Fruit fly (Drosophila melanogaster) whole organism, pupa: ENCODE results near the gene Dph4.

ENCODE experiments used
- CG10348 ChIP-seq: fragments of 200-800 bp; sonication (Bioruptor generic); IDR thresholded peaks from 2 replicates; pipeline ENCODE4 v1.3.6; 2022; ENCODE audit warnings: missing biosample characterization, missing genetic modification characterization
- CG12605 ChIP-seq: fragments of 200-800 bp; sonication (Bioruptor generic); IDR thresholded peaks from 2 replicates; pipeline ENCODE4 v1.3.6; 2022; ENCODE audit warnings: missing biosample characterization, missing genetic modification characterization
- CG13204 ChIP-seq: fragments of 200-800 bp; sonication (Bioruptor generic); optimal IDR thresholded peaks from 2 replicates; lab custom pipeline; 2018; ENCODE audit warnings: missing biosample characterization, mild to moderate bottlenecking, missing genetic modification characterization, moderate library complexity
- CG14655 ChIP-seq: fragments of 200-800 bp; sonication (Bioruptor generic); optimal IDR thresholded peaks from 3 replicates; lab custom pipeline; 2017; ENCODE audit warnings: mild to moderate bottlenecking, missing biosample characterization, missing genetic modification reagents, missing genetic modification characterization
- CG15710 ChIP-seq: fragments of 200-800 bp; sonication (Bioruptor generic); optimal IDR thresholded peaks from 2 replicates; lab custom pipeline; 2018; ENCODE audit warnings: missing biosample characterization, mild to moderate bottlenecking, missing genetic modification characterization, moderate library complexity
- CG17806 ChIP-seq: fragments of 200-800 bp; sonication (Bioruptor generic); optimal IDR thresholded peaks from 2 replicates; lab custom pipeline; 2018; ENCODE audit warnings: missing biosample characterization, mild to moderate bottlenecking, missing genetic modification characterization, moderate library complexity
- CG32121 ChIP-seq: fragments of 200-800 bp; sonication (Bioruptor generic); IDR thresholded peaks from 2 replicates; pipeline ENCODE4 v1.3.6; 2022; ENCODE audit warnings: missing biosample characterization, missing genetic modification characterization
- CG34367 ChIP-seq: fragments of 200-800 bp; sonication (Bioruptor generic); optimal IDR thresholded peaks from 2 replicates; lab custom pipeline; 2018; ENCODE audit warnings: missing biosample characterization, mild to moderate bottlenecking, missing genetic modification characterization
- CG4496 ChIP-seq: fragments of 200-800 bp; sonication (Bioruptor generic); IDR thresholded peaks from 3 replicates; pipeline ENCODE4 v1.3.6; 2022; ENCODE audit warnings: missing biosample characterization, missing genetic modification characterization
- CG8159 ChIP-seq: fragments of 200-800 bp; sonication (Bioruptor generic); optimal IDR thresholded peaks from 3 replicates; lab custom pipeline; 2018; ENCODE audit warnings: missing biosample characterization, mild to moderate bottlenecking, missing genetic modification characterization, moderate library complexity
- CG8301 ChIP-seq: fragments of 200-800 bp; sonication (Bioruptor generic); optimal IDR thresholded peaks from 2 replicates; lab custom pipeline; 2018; ENCODE audit warnings: missing biosample characterization, mild to moderate bottlenecking, missing genetic modification characterization
- CG9948 ChIP-seq: fragments of 200-800 bp; sonication (Bioruptor generic); optimal IDR thresholded peaks from 2 replicates; lab custom pipeline; 2018; ENCODE audit warnings: missing biosample characterization, mild to moderate bottlenecking, missing genetic modification characterization, moderate library complexity
- D1 ChIP-seq: fragments of 200-800 bp; sonication (Bioruptor generic); optimal IDR thresholded peaks from 2 replicates; lab custom pipeline; 2018; ENCODE audit warnings: missing biosample characterization, mild to moderate bottlenecking, missing genetic modification characterization, moderate library complexity
- EcR ChIP-seq: fragments of 200-800 bp; sonication (Bioruptor generic); optimal IDR thresholded peaks from 3 replicates; lab custom pipeline; 2019; ENCODE audit warnings: missing biosample characterization, missing genetic modification characterization, mild to moderate bottlenecking, moderate library complexity, missing genetic modification reagents
- Ets98B ChIP-seq: fragments of 200-800 bp; sonication (Bioruptor generic); IDR thresholded peaks from 2 replicates; pipeline ENCODE4 v1.3.6; 2022; ENCODE audit warnings: missing biosample characterization, missing genetic modification characterization
- Pif1A ChIP-seq: fragments of 200-800 bp; sonication (Bioruptor generic); optimal IDR thresholded peaks from 3 replicates; lab custom pipeline; 2016; ENCODE audit warnings: missing biosample characterization, missing genetic modification characterization
- Pif1B ChIP-seq: fragments of 200-800 bp; sonication (Bioruptor generic); optimal IDR thresholded peaks from 3 replicates; lab custom pipeline; 2016; ENCODE audit warnings: missing biosample characterization, missing genetic modification characterization
- Snoo ChIP-seq: fragments of 200-800 bp; sonication (Bioruptor generic); optimal IDR thresholded peaks from 3 replicates; lab custom pipeline; 2017; ENCODE audit warnings: missing biosample characterization, mild to moderate bottlenecking, missing genetic modification characterization, inconsistent platforms
- fd96Ca ChIP-seq: fragments of 200-800 bp; sonication (Bioruptor generic); IDR thresholded peaks from 3 replicates; pipeline ENCODE4 v1.3.6; 2022; ENCODE audit warnings: missing biosample characterization, missing genetic modification characterization
- gl ChIP-seq: fragments of 200-800 bp; sonication (Bioruptor generic); optimal IDR thresholded peaks from 2 replicates; lab custom pipeline; 2018; ENCODE audit warnings: missing biosample characterization, mild to moderate bottlenecking, missing genetic modification characterization
- rn ChIP-seq: fragments of 200-800 bp; sonication (Bioruptor generic); IDR thresholded peaks from 2 replicates; pipeline ENCODE4 v1.3.6; 2022; ENCODE audit warnings: missing biosample characterization, missing genetic modification characterization

Gene Dph4

dm6 chr3R:5624115-5624878, at the start of gene Dph4, which contains the start of the genes Spec2 and RpL13A:
Gene Dph4, minus strand, starts transcription at chr3R:5624125.
Gene Spec2, minus strand, starts transcription at chr3R:5624125.
Gene RpL13A, plus strand, starts transcription at chr3R:5624474.
- TF ChIP-seq CG4496 (GFP tag; lab: Robert Waterston, UW) (no peak), rn (no peak), CG9948 (tag; lab: Kevin White, UChicago) (peak; percentile 22), gl (tag; lab: Kevin White, UChicago) (peak; percentile 72), CG17806 (peak; percentile 34), Ets98B (GFP tag; lab: Robert Waterston, UW) (no peak), CG15710 (tag; lab: Kevin White, UChicago) (peak; percentile 63), fd96Ca (no peak), CG8301 (peak; percentile 42), CG8159 (tag; lab: Kevin White, UChicago) (no peak), Snoo (peak; percentile 94), CG34367 (tag; lab: Kevin White, UChicago) (peak; percentile 83)
- TF ChIP-seq, all 21 proteins: peak for 7

DNA sequence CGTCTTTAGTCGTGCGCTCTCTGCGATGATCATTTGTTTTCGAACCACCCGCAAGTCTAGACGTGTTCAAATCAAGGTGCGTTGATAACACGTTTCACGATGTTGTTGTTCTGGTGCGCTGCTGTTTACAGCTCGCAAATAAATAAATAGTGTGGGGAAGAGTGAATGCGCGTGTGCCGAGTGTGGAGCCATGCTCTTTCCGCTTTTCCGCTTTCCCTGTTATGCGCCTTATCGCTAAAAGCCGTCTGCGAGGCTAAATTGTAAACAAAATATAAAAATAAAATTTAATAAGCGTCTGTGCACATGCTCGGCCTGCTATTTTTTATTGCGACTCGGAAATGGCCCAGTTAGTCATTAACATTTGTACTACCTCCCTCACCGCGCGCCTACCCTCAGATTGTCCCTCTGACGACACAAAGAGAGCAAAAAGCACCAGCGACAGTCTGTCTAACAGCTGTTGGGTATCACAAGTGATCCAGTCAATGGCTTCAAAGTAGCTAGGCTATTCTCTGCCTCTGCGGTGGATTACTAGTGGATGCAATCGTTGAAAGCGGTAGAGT, 48.8 kb upstream of the Dph4 start:
- TF ChIP-seq EcR (GFP tag; lab: Kevin White, UChicago) (no peak), fd96Ca (peak; percentile 46; the same call in 2 of the 3 replicates), D1 (tag; lab: Kevin White, UChicago) (no peak), CG4496 (GFP tag; lab: Robert Waterston, UW) (peak; percentile 57; the same call in 2 of the 3 replicates), CG10348 (GFP tag; lab: Robert Waterston, UW) (no peak), Ets98B (GFP tag; lab: Robert Waterston, UW) (no peak), CG17806 (no peak), CG8159 (tag; lab: Kevin White, UChicago) (no peak), Snoo (peak; percentile 15), gl (tag; lab: Kevin White, UChicago) (peak; percentile 56), CG8301 (peak; percentile 21), CG14655 (GFP tag; lab: Kevin White, UChicago) (no peak), CG34367 (tag; lab: Kevin White, UChicago) (no peak), Pif1B (GFP tag; lab: Kevin White, UChicago) (peak; percentile 54), CG12605 (GFP tag; lab: Robert Waterston, UW) (peak; percentile 33; the same call in 1 of the 2 replicates), CG32121 (peak; percentile 68), CG15710 (tag; lab: Kevin White, UChicago) (no peak), rn (no peak), CG9948 (tag; lab: Kevin White, UChicago) (no peak), CG13204 (no peak), Pif1A (no peak)

- TF ChIP-seq D1 (tag; lab: Kevin White, UChicago) (no peak), Pif1B (GFP tag; lab: Kevin White, UChicago) (no peak), gl (tag; lab: Kevin White, UChicago) (no peak), CG14655 (GFP tag; lab: Kevin White, UChicago) (no peak), EcR (GFP tag; lab: Kevin White, UChicago) (no peak), CG13204 (no peak), rn (no peak), CG10348 (GFP tag; lab: Robert Waterston, UW) (no peak), Ets98B (GFP tag; lab: Robert Waterston, UW) (no peak), CG4496 (GFP tag; lab: Robert Waterston, UW) (no peak), CG12605 (GFP tag; lab: Robert Waterston, UW) (no peak)
Measured at dm6 chr3R:5671795-5672657, 48.1 kb upstream of the Dph4 start.

- no peak for TF ChIP-seq CG17806
- TF ChIP-seq CG4496 (GFP tag; lab: Robert Waterston, UW): peak; percentile 59; the same call in 1 of the 3 replicates
- no peak for TF ChIP-seq Ets98B (GFP tag; lab: Robert Waterston, UW)
- peak; percentile 75 for TF ChIP-seq EcR (GFP tag; lab: Kevin White, UChicago)
- peak; percentile 59 for TF ChIP-seq CG12605 (GFP tag; lab: Robert Waterston, UW)
- TF ChIP-seq rn: no peak
- peak; percentile 8 for TF ChIP-seq CG34367 (tag; lab: Kevin White, UChicago)
- no peak for TF ChIP-seq D1 (tag; lab: Kevin White, UChicago)
- no peak for TF ChIP-seq CG8301
- TF ChIP-seq CG10348 (GFP tag; lab: Robert Waterston, UW): no peak
- TF ChIP-seq CG9948 (tag; lab: Kevin White, UChicago): no peak
- TF ChIP-seq CG14655 (GFP tag; lab: Kevin White, UChicago): peak; percentile 20
- TF ChIP-seq Snoo: no peak
- TF ChIP-seq CG15710 (tag; lab: Kevin White, UChicago): no peak
- no peak for TF ChIP-seq CG13204
- TF ChIP-seq gl (tag; lab: Kevin White, UChicago): peak; percentile 1
Measured at dm6 chr3R:5671265-5671663, 47.3 kb upstream of the Dph4 start.
